Worm (Caenorhabditis elegans): Measurements from ENCODE around the gene F14B8.6.

- TF ChIP-seq ama-1 (optimal IDR thresholded peaks at IDR 0.05) (no peak), ref-2 (tag; optimal IDR thresholded peaks at IDR 0.05) (no peak), pha-4 (tag; optimal IDR thresholded peaks at IDR 0.05) (no peak), ceh-34 (tag; optimal IDR thresholded peaks at IDR 0.05) (no peak), dmd-4 (tag; optimal IDR thresholded peaks at IDR 0.05; ENCODE audit: borderline replicate concordance) (no peak), pros-1 (tag; optimal IDR thresholded peaks at IDR 0.05) (no peak), pag-3 (tag; optimal IDR thresholded peaks at IDR 0.05; ENCODE audit: borderline replicate concordance) (no peak), ceh-30 (tag; optimal IDR thresholded peaks at IDR 0.05) (no peak), elt-2 (tag; optimal IDR thresholded peaks at IDR 0.05) (no peak), T23F11.4 (GFP tag; optimal IDR thresholded peaks at IDR 0.05) (no peak), nhr-11 (tag; optimal IDR thresholded peaks at IDR 0.05) (no peak), sox-4 (tag; optimal IDR thresholded peaks at IDR 0.05) (no peak), hlh-30 (tag; optimal IDR thresholded peaks at IDR 0.05; ENCODE audit: insufficient read depth) (no peak), unc-55 (GFP tag; optimal IDR thresholded peaks at IDR 0.05) (no peak)
Measured at ce11 chrX:6967057-6967456, 34.8 kb upstream of the F14B8.6 start, which contains the start of gene F01E11.3.

Measured in whole organism, late embryonic.